Fruit fly (Drosophila melanogaster) whole organism, larva: Measurements from ENCODE around the gene nAChRbeta2.

Experiments
- noc ChIP-seq: fragments of 200-800 bp; sonication (Bioruptor generic); optimal IDR thresholded peaks from 3 replicates; lab custom pipeline; 2019; ENCODE audit warnings: missing biosample characterization, mild to moderate bottlenecking, missing genetic modification characterization, moderate library complexity

nAChRbeta2 gene

DNA sequence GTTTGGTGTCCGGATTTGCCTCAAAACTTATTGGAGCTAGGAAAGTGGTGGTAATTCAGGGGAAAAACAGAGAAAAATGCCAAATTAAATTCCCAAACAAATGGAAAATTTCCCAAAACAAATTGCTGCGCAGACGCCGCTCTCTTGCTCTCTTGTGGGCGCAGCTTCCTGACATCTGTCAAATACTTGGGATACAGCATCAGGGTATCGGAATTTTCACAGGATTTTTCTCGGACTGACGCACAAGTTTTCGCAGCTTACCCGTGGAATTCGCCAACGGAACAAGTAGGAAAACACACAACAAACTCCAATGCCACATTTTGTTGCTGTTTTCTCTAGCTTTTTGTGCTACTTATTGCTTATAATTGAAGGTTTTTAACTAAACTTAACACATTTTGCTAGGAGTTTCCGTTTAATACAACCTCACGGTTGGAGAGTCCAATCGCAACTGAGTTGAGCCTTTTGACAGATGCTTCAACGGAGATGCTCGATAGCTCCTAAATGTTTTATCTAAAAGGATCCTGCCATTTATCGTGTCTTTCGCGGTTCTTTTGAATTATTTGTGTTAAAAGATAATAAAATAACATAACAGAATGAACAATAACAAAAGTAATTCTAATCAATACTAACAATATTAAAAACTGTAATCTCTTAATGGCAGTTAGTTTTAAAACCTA is at the start of gene nAChRbeta2, which contains the start of gene DZIP1:
Gene nAChRbeta2, minus strand, starts transcription at position 455 of the 677 bp plus-strand sequence.
Gene DZIP1, plus strand, starts transcription at position 627 of the 677 bp plus-strand sequence.
- TF ChIP-seq noc (tag; lab: Kevin White, UChicago): no peak

DNA sequence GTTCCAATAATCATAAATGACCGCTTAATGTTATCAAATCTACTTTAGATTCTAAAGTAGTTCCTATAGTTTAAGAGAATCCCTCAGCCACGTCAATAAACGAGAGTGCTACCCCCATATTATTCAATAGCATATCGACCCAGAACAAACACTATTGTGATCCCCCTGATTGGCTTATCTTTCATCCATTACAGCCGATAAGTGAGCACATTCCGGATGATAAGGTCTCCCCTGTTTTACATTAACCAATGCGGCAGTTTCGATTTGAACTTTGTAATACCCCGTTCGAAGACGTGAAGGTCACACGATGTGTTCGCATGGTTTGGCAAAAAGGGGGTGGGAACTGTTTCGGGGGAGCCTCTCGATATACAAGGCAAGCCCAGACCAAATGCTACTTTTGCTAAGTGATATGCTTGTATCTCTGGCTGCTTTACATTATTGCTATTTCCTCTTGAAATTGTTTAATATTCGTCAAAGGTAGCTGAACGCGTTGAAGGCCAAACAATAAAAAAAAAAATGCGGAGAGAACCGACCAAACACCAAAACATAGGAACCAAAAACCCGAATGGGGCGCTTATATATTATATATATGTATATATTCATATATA is 49.4 kb upstream of the nAChRbeta2 start:
- TF ChIP-seq noc (tag; lab: Kevin White, UChicago): no peak

DNA sequence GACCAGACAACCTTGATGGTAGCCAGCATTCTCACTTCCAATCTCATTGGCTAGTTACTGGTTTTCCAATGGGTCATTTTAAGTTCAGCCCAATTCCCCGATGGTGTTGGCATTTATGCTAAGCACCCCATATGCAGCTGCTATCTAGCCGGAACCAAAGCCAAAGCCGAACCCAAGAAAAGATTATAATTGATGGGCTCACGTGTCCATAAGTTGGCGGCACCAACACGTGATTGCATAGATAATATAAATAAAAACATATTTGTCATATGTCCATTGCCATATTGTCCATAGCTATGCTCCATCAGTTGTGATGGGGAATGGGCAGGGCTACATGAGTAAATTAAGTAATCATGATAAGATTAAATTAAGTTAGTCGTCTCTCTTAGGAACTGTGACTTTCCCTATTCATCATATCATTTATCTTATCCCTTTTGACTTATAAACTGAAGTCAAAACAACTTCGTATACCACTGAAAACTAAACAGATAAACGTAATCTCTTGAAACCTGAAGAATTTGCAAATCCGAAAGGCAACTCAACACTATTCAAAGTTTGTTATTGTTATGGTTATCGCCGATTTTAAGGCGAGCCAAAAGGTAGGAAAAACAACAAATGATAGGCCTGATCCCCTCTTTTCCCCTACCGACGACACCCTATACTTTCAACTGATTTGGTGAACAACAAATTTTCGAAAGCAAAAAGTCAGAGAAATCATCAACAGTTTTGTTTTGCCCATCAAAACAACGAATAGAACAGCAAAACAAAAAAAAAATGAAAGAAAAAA is 48.3 kb upstream of the nAChRbeta2 start:
- peak; percentile 39 for TF ChIP-seq noc (tag; lab: Kevin White, UChicago)

DNA sequence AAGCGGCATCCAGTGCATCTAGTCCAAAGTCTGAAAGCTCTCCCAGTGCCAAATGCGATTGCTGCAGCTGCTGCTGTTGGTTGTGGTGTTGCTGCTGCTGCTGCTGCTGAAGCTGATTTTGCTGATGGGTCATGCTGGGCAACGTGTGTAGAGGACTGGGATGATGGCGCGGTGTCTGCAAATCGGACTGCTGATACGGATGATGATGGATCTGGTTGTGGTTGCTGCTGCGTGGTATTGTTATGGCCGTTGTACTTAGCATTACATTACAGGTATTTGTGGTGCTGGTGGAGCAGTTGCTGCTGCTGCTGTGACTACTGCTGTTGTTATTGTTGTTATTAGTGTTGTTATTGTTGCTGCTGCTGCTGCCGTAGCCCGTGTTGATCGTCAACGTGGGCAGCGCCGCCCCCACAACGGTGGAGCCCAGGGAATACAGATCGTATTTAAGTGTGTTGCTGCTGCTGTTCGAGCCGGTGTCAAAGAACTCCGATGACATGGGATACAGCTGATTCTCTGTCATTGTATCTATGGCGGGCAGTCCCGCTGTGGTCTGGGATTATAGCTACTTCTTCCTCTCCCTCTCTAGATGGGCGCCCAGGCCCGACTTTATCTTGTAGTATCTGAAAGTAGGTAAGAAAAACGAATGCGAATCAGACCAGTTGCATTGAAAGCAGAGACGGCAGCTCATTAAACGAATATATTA is 47.6 kb upstream of the nAChRbeta2 start:
- TF ChIP-seq noc (tag; lab: Kevin White, UChicago): no peak

DNA sequence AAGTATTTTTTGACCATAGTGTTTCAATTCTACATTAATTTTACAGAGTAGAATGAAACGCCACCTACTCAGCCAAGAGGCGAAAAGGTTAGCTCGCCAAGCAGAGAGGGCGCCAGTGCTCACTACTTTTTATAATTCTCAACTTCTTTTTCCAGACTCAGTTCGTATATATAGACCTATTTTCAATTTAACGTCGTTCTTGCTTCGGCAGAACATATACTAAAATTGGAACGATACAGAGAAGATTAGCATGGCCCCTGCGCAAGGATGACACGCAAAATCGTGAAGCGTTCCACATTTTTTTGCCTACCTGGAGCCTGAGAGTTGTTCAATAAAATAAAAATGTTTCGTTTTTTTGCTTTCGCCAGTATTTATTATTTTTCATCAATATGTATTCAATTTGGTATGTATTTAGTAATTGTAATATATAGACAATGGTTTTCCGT is 42.1 kb upstream of the nAChRbeta2 start:
- TF ChIP-seq noc (tag; lab: Kevin White, UChicago): no peak

DNA sequence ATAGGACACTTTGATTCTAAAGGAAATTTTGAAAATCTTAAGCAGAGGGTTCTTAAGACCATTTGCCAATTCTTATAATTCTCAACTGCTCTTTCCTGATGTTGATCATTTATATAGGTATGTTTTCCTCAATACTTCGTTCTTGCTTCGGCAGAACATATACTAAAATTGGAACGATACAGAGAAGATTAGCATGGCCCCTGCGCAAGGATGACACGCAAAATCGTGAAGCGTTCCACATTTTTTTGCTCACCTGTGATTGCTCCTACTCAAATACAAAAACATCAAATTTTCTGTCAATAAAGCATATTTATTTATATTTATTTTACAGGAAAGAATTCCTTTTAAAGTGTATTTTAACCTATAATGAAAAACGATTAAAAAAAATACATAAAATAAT is 41.6 kb upstream of the nAChRbeta2 start:
- no peak for TF ChIP-seq noc (tag; lab: Kevin White, UChicago)

DNA sequence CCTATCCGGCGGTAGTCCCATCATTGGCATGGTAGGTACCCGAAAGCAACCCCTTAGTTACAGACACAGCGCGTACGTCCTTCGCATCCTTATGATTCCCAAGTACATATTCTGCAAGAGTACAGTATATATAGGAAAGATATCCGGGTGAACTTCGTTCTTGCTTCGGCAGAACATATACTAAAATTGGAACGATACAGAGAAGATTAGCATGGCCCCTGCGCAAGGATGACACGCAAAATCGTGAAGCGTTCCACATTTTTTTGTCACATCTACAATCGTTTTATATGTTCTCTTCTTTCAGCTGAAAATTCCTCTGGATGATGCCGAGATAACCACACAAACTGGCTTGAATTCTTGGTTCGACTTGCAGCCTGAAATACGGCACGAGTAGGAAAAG is 41.0 kb upstream of the nAChRbeta2 start:
- no peak for TF ChIP-seq noc (tag; lab: Kevin White, UChicago)

DNA sequence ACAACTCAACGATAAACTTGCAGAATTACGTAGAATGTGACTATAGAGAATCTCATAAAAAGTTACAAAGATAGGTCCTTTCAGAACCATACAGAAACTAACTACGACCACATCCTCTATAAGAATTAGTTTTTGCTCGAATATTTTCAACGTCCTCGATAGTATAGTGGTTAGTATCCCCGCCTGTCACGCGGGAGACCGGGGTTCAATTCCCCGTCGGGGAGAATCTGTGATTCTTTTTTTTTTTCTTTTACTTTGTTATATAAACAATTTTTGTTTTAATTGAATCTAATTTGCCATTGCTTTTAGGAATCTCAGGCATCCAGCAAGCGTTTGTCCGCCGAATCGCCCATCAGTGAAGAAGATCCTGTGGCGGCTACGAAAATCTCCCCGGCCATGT is 40.2 kb upstream of the nAChRbeta2 start:
- no peak for TF ChIP-seq noc (tag; lab: Kevin White, UChicago)

DNA sequence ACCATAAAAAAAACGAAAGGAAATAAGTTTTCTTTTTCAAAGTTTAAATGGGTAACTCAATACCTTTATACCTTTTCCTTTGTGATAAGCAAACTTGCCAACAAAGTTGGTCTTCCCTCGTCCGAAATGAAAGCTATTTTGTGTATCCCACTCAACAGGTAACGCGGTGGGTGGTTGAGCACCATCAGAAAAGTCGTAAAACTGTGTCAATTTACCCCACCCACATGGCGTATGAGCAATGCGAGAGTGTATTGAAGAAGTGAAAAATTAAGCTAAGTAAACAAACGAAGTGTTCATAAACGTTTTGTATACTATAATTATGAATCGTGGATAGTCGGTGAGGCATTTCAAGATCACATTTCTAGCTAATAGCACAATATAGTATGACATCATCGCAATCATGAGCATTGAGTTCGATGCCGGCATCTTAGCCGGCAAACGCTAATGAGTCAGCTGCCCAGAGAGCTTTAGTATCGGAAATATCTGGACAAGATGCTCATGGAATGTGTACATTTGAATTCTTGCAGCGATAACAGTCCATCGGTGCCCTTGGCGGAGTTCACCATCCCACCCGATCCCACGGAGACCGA is 36.0 kb upstream of the nAChRbeta2 start:
- TF ChIP-seq noc (tag; lab: Kevin White, UChicago): no peak

DNA sequence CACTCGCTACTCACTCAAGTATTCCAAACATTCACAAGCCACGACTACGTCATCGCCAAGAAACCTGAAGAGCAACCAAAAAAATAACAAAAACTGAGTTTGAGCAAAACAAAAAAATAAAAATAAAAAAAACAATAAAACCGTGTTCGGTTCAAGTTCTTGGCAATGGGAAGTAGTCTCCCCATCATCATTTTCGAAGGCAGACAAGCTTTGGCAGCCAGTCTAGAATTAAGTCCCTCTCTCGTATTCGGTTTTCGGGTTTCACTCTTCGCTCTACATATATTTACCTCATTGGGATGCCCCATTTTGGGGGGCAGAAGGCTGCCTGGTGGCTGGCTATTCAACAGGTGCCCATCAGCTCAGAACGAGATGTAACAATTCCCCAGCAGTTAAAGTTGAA is 34.9 kb upstream of the nAChRbeta2 start:
- no peak for TF ChIP-seq noc (tag; lab: Kevin White, UChicago)

DNA sequence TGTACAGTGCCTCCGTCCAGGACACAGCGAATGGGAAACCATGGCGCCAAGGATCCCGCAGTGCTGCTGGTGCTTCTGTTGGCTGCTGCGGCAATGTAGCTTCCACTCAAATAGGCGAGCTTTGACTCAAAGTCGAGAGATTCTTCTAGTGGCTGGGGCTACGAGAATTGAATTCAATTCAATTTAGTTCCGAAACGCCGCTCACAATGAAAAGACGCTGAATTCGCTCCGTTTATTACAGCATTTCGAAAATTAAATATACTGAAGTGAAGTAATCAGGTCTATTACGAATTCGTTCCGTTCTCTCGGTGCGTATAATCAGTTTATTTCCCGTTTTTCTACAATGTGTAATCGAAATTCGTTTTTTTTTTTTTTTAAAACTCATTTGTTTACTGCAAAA is 33.9 kb upstream of the nAChRbeta2 start:
- TF ChIP-seq noc (tag; lab: Kevin White, UChicago): no peak

DNA sequence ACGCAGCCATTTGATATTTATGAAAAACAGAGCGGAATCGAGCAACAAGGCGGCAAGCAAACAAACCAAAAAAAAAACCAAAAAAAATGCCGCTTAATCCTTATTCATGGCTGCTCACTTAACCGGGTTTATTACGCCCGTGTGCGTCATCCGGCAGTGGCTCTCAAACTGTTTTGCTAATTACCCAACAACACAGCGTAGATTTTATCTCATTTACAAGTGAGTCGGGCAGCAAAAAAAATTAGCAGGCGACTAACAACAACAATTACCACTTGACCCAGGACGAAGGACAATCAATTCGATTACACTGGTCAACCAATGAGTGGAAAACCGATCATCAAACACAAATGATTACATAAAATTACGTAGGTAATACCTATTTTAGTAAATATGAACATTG is 33.3 kb upstream of the nAChRbeta2 start:
- TF ChIP-seq noc (tag; lab: Kevin White, UChicago): no peak

DNA sequence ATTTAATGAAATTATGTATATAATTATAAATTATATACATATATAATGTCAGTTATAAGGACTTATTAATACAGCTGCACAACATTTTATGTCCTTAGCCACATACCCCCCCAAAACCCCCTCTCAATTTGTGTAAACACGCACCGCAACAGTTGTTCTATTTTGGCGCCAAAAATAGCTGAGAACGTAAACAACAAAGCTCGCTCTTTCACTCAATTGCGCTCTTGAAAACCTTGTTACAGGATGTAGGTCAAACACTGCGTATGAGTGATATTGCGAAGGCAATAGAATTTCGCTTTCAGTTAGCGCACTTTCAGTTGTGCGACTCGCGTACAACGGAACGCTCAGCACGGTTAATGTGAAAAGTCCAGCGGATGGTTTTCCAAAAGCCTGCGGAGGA is 29.5 kb upstream of the nAChRbeta2 start, which contains the start of gene Esyt2:
Gene Esyt2, plus strand, starts transcription at position 332 of the 400 bp plus-strand sequence.
- no peak for TF ChIP-seq noc (tag; lab: Kevin White, UChicago)

DNA sequence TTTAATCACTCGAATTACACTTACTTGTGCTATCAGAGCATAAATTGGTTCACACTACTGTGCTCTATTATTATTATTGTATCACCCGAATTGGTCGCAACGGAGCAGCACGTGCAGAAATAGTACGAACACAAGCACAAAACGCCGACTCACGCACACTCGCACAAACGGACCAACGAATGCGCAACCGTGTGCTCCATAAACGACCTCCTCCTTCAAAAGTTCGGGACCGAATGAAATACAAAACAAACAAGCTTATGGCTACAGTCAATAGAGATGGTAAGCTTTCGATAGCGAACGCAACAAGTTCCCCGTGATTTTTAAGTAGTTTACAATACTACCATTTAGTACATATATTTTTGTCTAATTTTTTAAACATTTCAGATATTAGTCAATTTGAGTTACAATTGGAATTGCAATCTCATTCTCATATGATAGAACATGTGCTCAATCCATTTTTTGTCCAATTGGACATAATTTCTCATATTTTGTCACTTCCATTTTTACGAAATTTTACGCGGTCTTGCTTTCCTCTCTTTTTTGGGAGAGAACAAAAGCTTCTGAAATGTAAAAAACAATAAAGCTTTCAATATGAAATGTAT is 28.9 kb upstream of the nAChRbeta2 start, which contains the start of gene Cftr:
Gene Cftr, minus strand, starts transcription at position 239 of the 602 bp plus-strand sequence.
- peak; percentile 58 for TF ChIP-seq noc (tag; lab: Kevin White, UChicago)
